Worm (Caenorhabditis elegans): ENCODE measurements around the gene F40G12.7.

ce11 chrV:14316525-14316924 lies 42.2 kb downstream of the F40G12.7 start, which contains the start of gene F47B8.2:
- TF ChIP-seq unc-62 (GFP tag; optimal IDR thresholded peaks at IDR 0.05) (no peak), nfya-1 (tag; optimal IDR thresholded peaks at IDR 0.05; ENCODE audit: borderline replicate concordance, insufficient read depth) (no peak), hlh-12 (tag; optimal IDR thresholded peaks at IDR 0.05) (no peak), ccch-3 (GFP tag; optimal IDR thresholded peaks at IDR 0.05) (no peak), ceh-58 (GFP tag; IDR thresholded peaks at IDR 0.05) (no peak), F10E7.11 (tag; optimal IDR thresholded peaks at IDR 0.05) (no peak)
